Fruit fly (Drosophila melanogaster): ENCODE data around the gene prage.

Gene prage

DNA sequence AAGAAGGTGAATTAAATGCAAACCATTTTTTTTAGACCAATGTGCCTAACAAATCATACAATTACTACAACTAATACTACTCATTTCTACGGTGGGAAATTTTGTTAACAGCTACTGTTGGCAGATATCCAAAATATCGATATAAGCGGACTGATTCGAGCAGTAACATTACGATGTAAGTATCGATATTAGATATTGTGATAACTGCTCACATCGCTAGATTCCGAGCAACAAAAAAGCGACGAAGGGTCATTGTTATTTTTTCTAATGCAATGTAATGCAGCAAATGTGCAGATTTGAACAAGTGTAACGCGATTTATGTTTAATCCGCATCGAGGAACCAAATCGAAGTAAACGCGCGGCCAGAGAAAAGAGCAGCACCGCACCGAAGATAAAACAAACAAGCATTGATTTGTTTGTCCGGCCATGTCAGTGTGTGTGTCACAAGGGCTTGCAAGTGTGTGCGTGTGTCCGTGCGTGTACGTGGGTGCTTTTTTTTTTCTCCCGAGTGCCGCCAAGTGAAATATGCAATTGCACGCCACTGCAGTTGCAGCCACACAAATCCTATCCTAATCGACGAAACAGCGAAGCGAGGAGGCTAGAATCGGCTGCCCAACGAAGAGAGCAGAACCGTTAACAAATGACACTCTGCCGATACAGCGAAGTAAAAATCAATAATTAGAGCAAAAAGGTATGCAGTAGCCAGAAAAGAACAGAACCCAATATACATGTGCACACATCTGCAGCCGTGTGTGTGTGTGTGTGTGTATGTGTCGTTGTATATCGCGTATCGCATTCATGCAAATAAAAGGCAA, at the start of gene prage, which contains the start of gene Adar:
Gene prage, plus strand, starts transcription at position 188 of the 815 bp plus-strand sequence.
Gene Adar, plus strand, starts transcription at position 194 of the 815 bp plus-strand sequence.
- TF ChIP-seq CG11723 (GFP tag; optimal IDR thresholded peaks at IDR 0.05) (no peak), pb (GFP tag; optimal IDR thresholded peaks at IDR 0.05) (no peak), CG8478 (optimal IDR thresholded peaks at IDR 0.05) (peak; percentile 67), ems (GFP tag; optimal IDR thresholded peaks at IDR 0.05) (no peak), gcm (GFP tag; optimal IDR thresholded peaks at IDR 0.05) (no peak), hth (optimal IDR thresholded peaks at IDR 0.05) (no peak), CG14710 (tag; optimal IDR thresholded peaks at IDR 0.05) (peak; percentile 2), row (GFP tag; IDR thresholded peaks at IDR 0.05) (peak; percentile 71), Hand (GFP tag; optimal IDR thresholded peaks at IDR 0.05) (no peak), CG10462 (GFP tag; optimal IDR thresholded peaks at IDR 0.05) (no peak), gsb (GFP tag; IDR thresholded peaks at IDR 0.05) (no peak), CG7786 (GFP tag; optimal IDR thresholded peaks at IDR 0.05) (no peak), crol (GFP tag; IDR thresholded peaks at IDR 0.05) (no peak), fd102C (GFP tag; optimal IDR thresholded peaks at IDR 0.05) (no peak), CG30020 (tag; optimal IDR thresholded peaks at IDR 0.05) (no peak), CG4854 (GFP tag; optimal IDR thresholded peaks at IDR 0.05) (no peak), emc (GFP tag; optimal IDR thresholded peaks at IDR 0.05) (no peak), HHEX (GFP tag; optimal IDR thresholded peaks at IDR 0.05) (no peak), kah (GFP tag; optimal IDR thresholded peaks at IDR 0.05) (no peak), CG8290 (GFP tag; optimal IDR thresholded peaks at IDR 0.05) (no peak), CG8290 (tag; optimal IDR thresholded peaks at IDR 0.05) (no peak), Dbx (GFP tag; IDR thresholded peaks at IDR 0.05) (no peak), Bteb2 (GFP tag; optimal IDR thresholded peaks at IDR 0.05) (no peak), CG9215 (GFP tag; IDR thresholded peaks at IDR 0.05) (no peak), CG33557 (GFP tag; optimal IDR thresholded peaks at IDR 0.05) (no peak), Mad (GFP tag; optimal IDR thresholded peaks at IDR 0.05) (no peak), E2f1 (GFP tag; IDR thresholded peaks at IDR 0.05) (no peak), CG18011 (GFP tag; optimal IDR thresholded peaks at IDR 0.05) (no peak), CG10274 (GFP tag; optimal IDR thresholded peaks at IDR 0.05) (no peak), H2.0 (GFP tag; IDR thresholded peaks at IDR 0.05) (no peak), org-1 (GFP tag; optimal IDR thresholded peaks at IDR 0.05) (no peak), CG9437 (GFP tag; optimal IDR thresholded peaks at IDR 0.05) (no peak), Ptx1 (GFP tag; IDR thresholded peaks at IDR 0.05) (no peak), so (GFP tag; IDR thresholded peaks at IDR 0.05) (no peak), Taf1 (GFP tag; IDR thresholded peaks at IDR 0.05) (no peak), Sin3A (optimal IDR thresholded peaks at IDR 0.05) (no peak), Med (GFP tag) (peak; percentile 73), CG16813 (GFP tag; IDR thresholded peaks at IDR 0.05; ENCODE audit: partially characterized antibody) (peak; percentile 75), Xbp1 (GFP tag; optimal IDR thresholded peaks at IDR 0.05) (no peak), CG34376 (GFP tag; optimal IDR thresholded peaks at IDR 0.05) (no peak), vfl (GFP tag; optimal IDR thresholded peaks at IDR 0.05) (no peak), NK7.1 (GFP tag; optimal IDR thresholded peaks at IDR 0.05) (no peak), mld (GFP tag; IDR thresholded peaks at IDR 0.05; ENCODE audit: partially characterized antibody) (peak; percentile 43; the same call in 1 of the 3 replicates), CG5953 (GFP tag; IDR thresholded peaks at IDR 0.05) (no peak), CG17385 (GFP tag; optimal IDR thresholded peaks at IDR 0.05) (no peak), CG8944 (GFP tag; optimal IDR thresholded peaks at IDR 0.05) (no peak), C15 (GFP tag; IDR thresholded peaks at IDR 0.05) (no peak), gfzf (GFP tag; optimal IDR thresholded peaks at IDR 0.05) (peak; percentile 39), HLH4C (GFP tag; IDR thresholded peaks at IDR 0.05; ENCODE audit: partially characterized antibody) (peak; percentile 63), MESR4 (GFP tag; optimal IDR thresholded peaks at IDR 0.05) (peak; percentile 66), CG1832 (GFP tag; optimal IDR thresholded peaks at IDR 0.05) (no peak), p53 (GFP tag; optimal IDR thresholded peaks at IDR 0.05) (peak; percentile 15)

All from whole organism, embryonic.